Worm (Caenorhabditis elegans) whole organism, L4/young adult: ENCODE data around the gene W08F4.13.
"Not testable (repeated sequence)": the region's sequence is repeated elsewhere in the genome, so short reads cannot be mapped to it uniquely, and the experiment has no call there.

Experiments
- W03F9.2 ChIP-seq: fragments of 150-350 bp; optimal IDR thresholded peaks from 2 replicates; lab custom pipeline; 2014; ENCODE audit warnings: missing biosample characterization, missing genetic modification characterization
- dao-5 ChIP-seq: sonication (generic microtip); optimal IDR thresholded peaks from 2 replicates; lab custom pipeline; 2016; ENCODE audit warnings: missing genotype, missing genetic modification characterization, moderate library complexity, missing compliant biosample characterization
- him-1 ChIP-seq: sonication (generic microtip); optimal IDR thresholded peaks from 2 replicates; lab custom pipeline; 2016; ENCODE audit warnings: missing genotype, missing genetic modification reagents, missing genetic modification characterization, missing compliant biosample characterization

Gene W08F4.13

DNA sequence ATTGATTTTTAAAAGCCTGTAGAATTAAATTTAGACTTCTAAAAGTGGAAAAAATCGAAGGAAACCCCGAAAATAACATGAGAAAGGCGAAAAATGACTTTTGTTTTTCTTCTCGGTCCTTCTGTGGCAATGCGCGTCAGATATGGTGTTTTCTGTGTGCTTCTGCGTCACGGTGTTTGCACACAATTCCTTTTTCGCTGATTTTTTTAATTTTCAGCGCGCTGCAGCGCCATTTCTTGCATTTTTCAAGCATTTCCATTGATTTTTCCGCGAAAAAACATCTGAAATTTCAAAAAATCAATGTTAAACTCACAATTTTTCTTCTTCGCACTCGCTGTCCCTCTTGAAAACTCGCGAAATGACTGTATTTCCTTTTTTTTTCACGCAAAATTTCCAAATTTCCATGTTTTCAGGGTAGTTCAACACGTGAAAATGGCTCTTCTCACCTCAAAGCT lies 4.4 kb upstream of the W08F4.13 start, which contains the start of the genes cdc-37 and W08F4.3:
cdc-37 (minus strand) TSS at position 405 of the 455 bp plus-strand sequence.
W08F4.3 (plus strand) TSS at position 414 of the 455 bp plus-strand sequence.
- TF ChIP-seq dao-5 (no peak), W03F9.2 (tag; lab: Kevin White, UChicago) (no peak)

DNA sequence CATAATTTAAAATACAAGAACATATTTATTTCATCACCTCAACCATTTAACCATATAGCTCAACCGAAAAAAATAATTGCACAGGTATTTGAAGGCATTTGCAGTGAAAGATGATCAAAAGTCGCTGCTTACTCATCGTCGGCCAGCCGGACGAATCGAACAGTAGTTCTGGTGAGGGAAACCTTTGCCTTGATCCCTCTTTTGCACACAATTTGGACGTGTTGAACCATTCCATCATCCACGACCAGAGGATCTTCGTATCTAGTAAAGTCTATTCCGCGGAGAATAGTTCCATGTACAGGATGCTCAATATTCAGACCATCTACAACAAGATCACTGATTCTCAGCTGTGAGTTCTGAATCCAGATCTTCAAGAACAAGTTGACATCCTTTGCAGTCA lies 2.6 kb upstream of the W08F4.13 start:
- TF ChIP-seq him-1 (tag; lab: Kevin White, UChicago) = no peak
- no peak for TF ChIP-seq W03F9.2 (tag; lab: Kevin White, UChicago)
- no peak for TF ChIP-seq dao-5

DNA sequence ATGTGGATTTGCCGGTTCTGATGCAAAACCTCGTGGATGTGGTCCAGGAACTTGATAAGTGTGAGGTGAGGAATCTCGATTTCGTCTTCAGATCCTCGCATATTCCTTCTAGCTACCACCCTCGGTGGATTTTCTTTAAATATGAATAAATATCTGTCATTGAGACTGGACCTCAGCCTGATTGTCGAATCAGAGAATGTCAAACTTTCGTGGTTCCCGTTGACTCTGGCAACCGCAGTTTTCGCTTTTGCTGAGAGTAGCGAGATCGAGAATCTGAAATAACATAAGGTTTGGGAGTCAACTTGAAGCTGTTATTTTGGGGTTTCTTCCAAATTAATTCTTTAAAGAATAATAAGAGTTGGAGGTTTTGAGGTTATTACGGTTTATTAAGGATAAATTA lies 1.9 kb upstream of the W08F4.13 start, which contains the start of gene fbxb-14:
fbxb-14 (minus strand) TSS at position 101 of the 400 bp plus-strand sequence.
- TF ChIP-seq dao-5 = no peak
- TF ChIP-seq him-1 (tag; lab: Kevin White, UChicago) = no peak
- no peak for TF ChIP-seq W03F9.2 (tag; lab: Kevin White, UChicago)

DNA sequence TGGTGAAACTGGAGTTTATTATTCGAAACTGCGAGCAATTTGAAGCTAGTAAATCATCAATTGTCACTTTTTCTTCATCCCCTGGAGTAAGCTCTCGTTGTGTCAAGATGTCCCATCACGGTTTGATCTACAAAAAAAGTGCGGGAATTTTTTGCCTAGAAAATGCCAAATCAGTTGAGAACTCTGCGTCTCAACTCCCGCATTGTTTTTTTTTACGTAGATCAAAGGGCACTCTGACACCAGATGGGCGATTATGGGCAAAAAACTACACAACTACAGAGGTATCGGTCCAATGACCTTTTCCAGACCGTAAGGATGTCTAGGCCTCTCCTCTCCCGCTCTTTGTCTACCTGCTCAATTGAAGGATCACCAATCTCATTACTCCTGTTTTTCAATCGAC lies 2.9 kb downstream of the W08F4.13 start, which contains the start of gene fbxb-34:
fbxb-34 (plus strand) TSS at position 301 of the 400 bp plus-strand sequence.
- TF ChIP-seq him-1 (tag; lab: Kevin White, UChicago) (no peak), dao-5 (no peak), W03F9.2 (tag; lab: Kevin White, UChicago) (no peak)

DNA sequence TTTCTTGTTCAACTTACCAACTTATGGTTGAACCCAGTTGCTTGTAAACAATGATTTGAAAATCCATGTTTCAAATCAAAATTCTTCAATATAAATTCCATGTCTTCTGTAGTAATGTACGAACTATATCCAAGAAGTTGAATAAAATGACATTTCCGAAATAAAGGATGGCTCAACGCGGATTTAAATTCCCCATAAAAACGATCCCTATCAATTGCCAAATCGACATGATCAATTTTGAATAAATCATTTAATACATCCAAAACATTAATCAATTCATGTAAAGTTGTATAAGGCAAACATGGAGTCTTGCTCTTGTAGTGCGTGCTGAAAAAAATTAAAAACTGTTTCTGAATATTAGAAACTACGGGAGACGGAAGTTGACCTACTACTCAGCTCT lies 6.5 kb downstream of the W08F4.13 start, which contains the start of gene W08F4.10:
W08F4.10 (minus strand) TSS at position 101 of the 400 bp plus-strand sequence.
- TF ChIP-seq W03F9.2 (tag; lab: Kevin White, UChicago) (no peak), him-1 (tag; lab: Kevin White, UChicago) (no peak), dao-5 (no peak)

DNA sequence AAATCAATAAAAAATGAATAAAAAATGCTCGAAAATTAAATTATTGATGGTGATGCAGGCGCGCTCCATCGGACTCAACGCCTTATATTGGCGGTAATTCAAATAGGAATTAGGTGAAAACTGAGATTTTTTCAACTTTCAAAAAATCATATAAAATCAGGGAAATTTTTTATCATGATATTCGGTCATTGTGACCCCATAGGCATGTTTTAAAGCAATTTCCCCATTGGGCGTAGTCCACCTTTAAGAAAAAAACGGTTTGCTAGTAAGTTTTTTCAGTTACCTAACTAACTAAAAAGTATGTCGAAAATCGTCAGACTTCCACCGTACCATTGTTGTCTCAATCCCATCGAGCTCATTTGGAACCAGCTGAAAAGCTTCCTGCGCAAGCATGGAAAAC lies 8.6 kb downstream of the W08F4.13 start, which contains the start of gene W08F4.1:
W08F4.1 (plus strand) TSS at position 301 of the 400 bp plus-strand sequence.
- TF ChIP-seq dao-5; W03F9.2 (tag; lab: Kevin White, UChicago); him-1 (tag; lab: Kevin White, UChicago): not testable (repeated sequence)

DNA sequence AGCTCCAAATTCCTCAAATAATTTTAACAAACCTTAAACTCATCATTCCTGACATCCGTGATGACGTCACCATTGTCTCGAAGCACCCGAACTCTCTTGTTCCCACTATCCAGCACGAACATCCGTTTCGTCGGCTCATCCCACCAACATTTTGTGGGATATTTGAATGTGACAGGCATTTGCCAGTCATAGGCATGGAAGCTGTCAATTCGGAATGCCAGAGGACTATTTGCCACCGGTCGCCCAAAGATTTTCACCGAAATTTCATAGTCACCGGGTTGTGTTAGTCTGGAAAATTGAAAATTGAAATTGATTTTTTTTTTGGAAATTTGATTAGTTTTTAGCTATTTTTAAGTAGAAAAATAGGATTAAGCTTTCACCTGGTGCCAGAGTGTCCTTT lies 12.1 kb downstream of the W08F4.13 start:
- TF ChIP-seq W03F9.2 (tag; lab: Kevin White, UChicago) (no peak), him-1 (tag; lab: Kevin White, UChicago) (no peak), dao-5 (no peak)

DNA sequence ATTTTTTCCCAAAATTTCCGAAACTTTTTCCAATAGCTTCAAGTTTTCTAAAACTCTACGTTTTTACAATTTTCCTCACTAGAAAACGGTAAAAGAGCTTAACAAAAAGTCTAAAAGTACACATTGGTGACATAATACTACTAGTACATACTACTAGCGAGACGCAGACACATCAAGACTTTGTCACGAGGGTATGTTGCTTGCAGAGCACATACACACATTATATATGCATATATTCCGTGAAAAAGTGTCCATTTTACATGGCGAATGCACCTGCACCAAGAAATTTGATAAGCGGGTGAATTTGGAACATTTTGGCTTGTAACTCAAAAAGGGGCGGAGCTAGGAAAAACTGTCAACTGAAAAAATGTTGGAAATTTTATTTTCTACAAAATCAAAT lies 16.7 kb downstream of the W08F4.13 start:
- TF ChIP-seq dao-5 (no peak), W03F9.2 (tag; lab: Kevin White, UChicago) (no peak), him-1 (tag; lab: Kevin White, UChicago) (no peak)

DNA sequence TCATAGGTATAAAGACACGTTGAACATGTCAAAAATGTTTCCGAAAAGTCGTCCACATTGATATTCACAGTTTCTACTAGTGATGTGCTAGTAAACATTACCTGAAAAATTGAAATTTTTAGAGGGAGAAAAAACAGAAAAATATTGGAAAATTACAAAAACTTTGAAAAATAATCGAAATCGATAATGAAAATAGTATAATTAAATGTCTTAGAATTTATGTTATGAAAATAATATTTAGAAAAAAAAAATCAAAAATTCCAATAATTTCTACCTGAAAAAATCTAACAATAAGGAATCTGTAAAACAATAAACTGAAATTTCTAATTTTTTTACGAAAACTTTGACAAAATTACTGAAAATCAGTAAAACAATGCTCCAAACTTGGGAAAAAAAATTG lies 17.4 kb downstream of the W08F4.13 start, which contains the start of gene nhl-3:
nhl-3 (minus strand) TSS at position 101 of the 400 bp plus-strand sequence.
- TF ChIP-seq dao-5 (no peak), W03F9.2 (tag; lab: Kevin White, UChicago) (no peak), him-1 (tag; lab: Kevin White, UChicago) (no peak)

DNA sequence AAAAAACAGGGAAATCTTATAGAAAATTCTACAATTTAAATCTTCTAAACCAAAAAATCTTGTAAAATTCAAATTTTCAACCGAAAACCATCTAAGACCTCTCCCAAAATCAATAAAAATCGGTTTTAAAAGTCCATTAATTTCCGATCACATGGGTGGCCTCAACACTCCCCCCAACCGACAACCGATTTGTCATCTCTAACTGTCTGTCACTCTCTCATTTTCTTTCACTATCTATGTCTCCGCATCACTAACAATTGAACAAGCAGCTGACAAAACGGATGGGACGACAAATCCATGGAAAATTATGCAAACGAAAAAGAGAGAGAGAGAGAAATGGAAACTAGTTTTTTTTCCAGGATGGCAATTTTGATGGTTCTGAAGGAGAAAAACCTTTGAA lies 18.4 kb downstream of the W08F4.13 start:
- TF ChIP-seq W03F9.2 (tag; lab: Kevin White, UChicago) (no peak), dao-5 (no peak), him-1 (tag; lab: Kevin White, UChicago) (no peak)

DNA sequence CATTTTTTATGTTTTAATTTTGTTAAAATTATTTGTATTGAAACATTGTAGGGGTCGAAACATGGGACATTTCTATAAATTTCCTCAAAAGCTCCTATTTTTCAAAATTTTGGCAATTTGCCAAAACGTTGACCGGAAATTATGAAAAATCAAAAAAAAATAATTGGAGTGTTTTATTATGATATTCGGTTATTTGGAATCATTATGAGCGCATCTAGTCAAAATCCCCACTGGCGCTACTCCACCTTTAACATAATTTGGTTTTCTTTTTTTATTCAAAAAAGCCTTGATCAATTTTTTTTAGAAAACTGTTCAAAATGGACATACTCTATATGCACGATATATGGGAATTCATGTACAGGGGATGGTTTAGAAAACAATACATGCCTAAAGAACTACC lies 20.7 kb downstream of the W08F4.13 start, which contains the start of gene W04H10.2:
W04H10.2 (plus strand) TSS at position 301 of the 400 bp plus-strand sequence.
- TF ChIP-seq W03F9.2 (tag; lab: Kevin White, UChicago) (no peak), dao-5 (no peak), him-1 (tag; lab: Kevin White, UChicago) (no peak)

DNA sequence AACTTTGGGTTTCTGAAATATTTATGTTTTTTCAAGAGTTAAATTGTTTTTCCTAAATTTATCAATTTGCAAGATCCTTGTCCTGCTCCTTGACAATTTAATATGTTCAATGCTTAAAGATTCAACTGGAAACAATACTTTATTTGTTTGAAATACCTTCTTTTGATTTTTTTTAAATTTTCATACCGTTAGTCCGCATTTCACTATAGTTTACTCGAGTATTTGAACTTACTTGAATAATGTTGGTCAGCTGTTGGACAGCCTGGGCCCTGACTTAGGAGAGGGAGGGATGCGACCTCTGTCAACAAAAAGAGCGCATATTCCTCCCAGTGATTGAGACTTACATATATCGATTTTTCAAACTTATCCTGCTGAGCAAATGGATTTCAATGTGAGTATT lies 21.4 kb downstream of the W08F4.13 start, which contains the start of gene W04H10.5:
W04H10.5 (plus strand) TSS at position 301 of the 400 bp plus-strand sequence.
- no peak for TF ChIP-seq him-1 (tag; lab: Kevin White, UChicago)
- no peak for TF ChIP-seq W03F9.2 (tag; lab: Kevin White, UChicago)
- no peak for TF ChIP-seq dao-5

DNA sequence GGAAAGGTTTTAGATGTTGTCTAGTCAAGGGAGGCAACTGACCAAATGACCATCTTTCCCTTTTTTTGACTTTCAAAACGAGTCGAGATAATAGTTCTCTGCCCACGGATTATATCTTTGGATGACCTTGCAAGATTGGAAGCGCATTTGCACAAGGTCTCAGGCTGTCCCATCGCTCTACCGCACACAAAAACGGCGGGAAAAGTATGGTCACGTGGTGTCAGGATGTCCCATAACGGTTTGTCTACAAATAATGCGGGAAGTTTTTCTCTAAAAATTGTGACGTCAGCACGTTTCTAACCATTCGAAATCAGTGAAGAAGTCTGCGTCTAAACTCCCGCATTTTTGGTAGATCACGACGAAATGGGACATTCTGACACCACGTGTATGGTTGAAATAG lies 23.7 kb downstream of the W08F4.13 start, which contains the start of gene W04H10.6:
W04H10.6 (minus strand) TSS at position 101 of the 400 bp plus-strand sequence.
- TF ChIP-seq W03F9.2 (tag; lab: Kevin White, UChicago) (no peak), dao-5 (no peak), him-1 (tag; lab: Kevin White, UChicago) (no peak)

DNA sequence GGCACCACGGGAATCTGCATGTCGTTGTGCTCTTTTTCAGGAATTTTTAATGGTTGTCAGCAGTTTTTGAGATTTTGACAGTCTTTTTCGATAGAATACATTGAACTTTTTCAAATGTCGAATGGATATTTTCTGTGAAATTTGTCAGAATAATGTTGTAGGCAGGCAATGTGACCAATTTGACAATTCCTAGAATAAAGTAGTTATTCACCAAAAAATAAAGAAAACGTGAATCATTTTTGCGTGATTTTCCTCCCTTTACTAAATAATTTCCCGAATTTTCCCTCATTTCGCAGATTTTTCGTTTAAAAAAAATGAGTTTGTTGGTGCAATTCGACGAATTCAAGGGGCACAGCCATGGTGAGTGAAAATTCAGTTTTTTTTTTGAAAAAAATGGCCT lies 24.2 kb downstream of the W08F4.13 start, which contains the start of gene W04H10.1:
W04H10.1 (plus strand) TSS at position 301 of the 400 bp plus-strand sequence.
- TF ChIP-seq him-1 (tag; lab: Kevin White, UChicago) = no peak
